Fruit fly (Drosophila melanogaster) whole organism, embryonic: ENCODE results near the gene CG44158.
A peak's percentile ranks its signal among the peaks of the same experiment; 100 is the strongest.

Experiments used
- Bgb ChIP-seq: fragments of 200-800 bp; sonication (Bioruptor generic); IDR thresholded peaks from 2 replicates; pipeline ENCODE4 v1.3.6; 2022; ENCODE audit warnings: missing biosample characterization, missing genetic modification characterization; ENCODE audit not compliant: partially characterized antibody
- CG10274 ChIP-seq: fragments of 200-800 bp; sonication (Bioruptor generic); optimal IDR thresholded peaks from 3 replicates; lab custom pipeline; 2017; ENCODE audit warnings: missing biosample characterization, mild to moderate bottlenecking, missing genetic modification characterization
- CG12744 ChIP-seq: fragments of 200-800 bp; sonication (Bioruptor generic); optimal IDR thresholded peaks from 2 replicates; lab custom pipeline; 2016; ENCODE audit warnings: missing biosample characterization, missing genetic modification characterization
- CG13123 ChIP-seq: fragments of 200-800 bp; sonication (Bioruptor generic); optimal IDR thresholded peaks from 2 replicates; lab custom pipeline; 2016; ENCODE audit warnings: missing biosample characterization, missing genetic modification characterization
- CG13894 ChIP-seq: fragments of 200-800 bp; sonication (Bioruptor generic); optimal IDR thresholded peaks from 3 replicates; lab custom pipeline; 2018; ENCODE audit warnings: missing biosample characterization, mild to moderate bottlenecking, missing genetic modification characterization, moderate library complexity
- CG15601 ChIP-seq: fragments of 200-800 bp; sonication (Bioruptor generic); optimal IDR thresholded peaks from 3 replicates; lab custom pipeline; 2019; ENCODE audit warnings: missing biosample characterization, mild to moderate bottlenecking, missing genetic modification characterization, moderate library complexity
- CG18599 ChIP-seq: fragments of 200-800 bp; sonication (Bioruptor generic); optimal IDR thresholded peaks from 3 replicates; lab custom pipeline; 2017; ENCODE audit warnings: missing biosample characterization, missing genetic modification characterization, mild to moderate bottlenecking, moderate library complexity, missing genetic modification reagents
- CG2678 ChIP-seq: fragments of 200-800 bp; sonication (Bioruptor generic); optimal IDR thresholded peaks from 3 replicates; lab custom pipeline; 2019; ENCODE audit warnings: missing biosample characterization, mild to moderate bottlenecking, missing genetic modification characterization, moderate library complexity
- CG2889 ChIP-seq: fragments of 200-800 bp; sonication (Bioruptor generic); IDR thresholded peaks from 3 replicates; pipeline ENCODE4 v1.3.6; 2022; ENCODE audit warnings: missing biosample characterization, missing genetic modification characterization
- CG32767 ChIP-seq: fragments of 200-800 bp; sonication (Bioruptor generic); IDR thresholded peaks from 2 replicates; pipeline ENCODE4 v1.3.6; 2022; ENCODE audit warnings: missing biosample characterization, missing genetic modification characterization
- CG34422 ChIP-seq: fragments of 200-800 bp; sonication (Bioruptor generic); IDR thresholded peaks from 3 replicates; pipeline ENCODE4 v1.3.6; 2022; ENCODE audit warnings: missing biosample characterization, missing genetic modification characterization
- CG4820 ChIP-seq: fragments of 200-800 bp; sonication (Bioruptor generic); optimal IDR thresholded peaks from 3 replicates; lab custom pipeline; 2016; ENCODE audit warnings: missing biosample characterization, missing genetic modification characterization
- CG9437 ChIP-seq: fragments of 200-800 bp; sonication (Bioruptor generic); optimal IDR thresholded peaks from 2 replicates; lab custom pipeline; 2018; ENCODE audit warnings: missing biosample characterization, mild to moderate bottlenecking, missing genetic modification characterization
- CG9876 ChIP-seq: fragments of 200-800 bp; sonication (Bioruptor generic); optimal IDR thresholded peaks from 2 replicates; lab custom pipeline; 2016; ENCODE audit warnings: missing biosample characterization, missing genetic modification characterization
- Deaf1 ChIP-seq: fragments of 200-800 bp; optimal IDR thresholded peaks from 3 replicates; lab custom pipeline; 2019; ENCODE audit warnings: missing biosample characterization, mild to moderate bottlenecking, missing genetic modification characterization, moderate library complexity
- Dek ChIP-seq: fragments of 200-800 bp; sonication (Bioruptor generic); optimal IDR thresholded peaks from 3 replicates; lab custom pipeline; 2019; ENCODE audit warnings: missing biosample characterization, mild to moderate bottlenecking, missing genetic modification characterization, moderate library complexity
- Dp ChIP-seq: fragments of 200-800 bp; sonication (Bioruptor generic); optimal IDR thresholded peaks from 2 replicates; lab custom pipeline; 2018; ENCODE audit warnings: missing biosample characterization, mild to moderate bottlenecking, missing genetic modification characterization, moderate library complexity
- Ets65A ChIP-seq: fragments of 200-800 bp; sonication (Bioruptor generic); peaks from one replicate; lab custom pipeline; 2016; ENCODE audit warnings: missing biosample characterization, missing genetic modification characterization
- GATAe ChIP-seq: fragments of 200-800 bp; sonication (Bioruptor generic); conservative IDR thresholded peaks from 2 replicates; pipeline ENCODE4 v1.3.6; 2022; ENCODE audit warnings: missing biosample characterization, missing genetic modification characterization
- Hey ChIP-seq: fragments of 200-800 bp; sonication (Bioruptor generic); optimal IDR thresholded peaks from 3 replicates; lab custom pipeline; 2018; ENCODE audit warnings: missing biosample characterization, mild to moderate bottlenecking, missing genetic modification characterization
- Max ChIP-seq: fragments of 200-800 bp; sonication (Bioruptor generic); optimal IDR thresholded peaks from 2 replicates; lab custom pipeline; 2016; ENCODE audit warnings: missing biosample characterization, mild to moderate bottlenecking, missing genetic modification characterization
- Med ChIP-seq: fragments of 200-800 bp; sonication (Bioruptor generic); peaks from one replicate; lab custom pipeline; 2016; ENCODE audit warnings: missing biosample characterization, missing genetic modification characterization, mild to moderate bottlenecking, inconsistent platforms, moderate library complexity
- Nf-YC ChIP-seq: fragments of 200-800 bp; optimal IDR thresholded peaks from 3 replicates; lab custom pipeline; 2019; ENCODE audit warnings: missing biosample characterization, mild to moderate bottlenecking, missing genetic modification characterization, moderate library complexity
- Pdp1 ChIP-seq, 2 experiments: fragments of 200-800 bp; sonication (Bioruptor generic); optimal IDR thresholded peaks; 3 replicates each; lab custom pipeline; 2016; ENCODE audit warnings: missing biosample characterization in 2 of 2, missing genetic modification characterization in 2 of 2, mild to moderate bottlenecking in 1 of 2, moderate library complexity in 1 of 2
- Side ChIP-seq: fragments of 200-800 bp; sonication (Bioruptor generic); optimal IDR thresholded peaks from 2 replicates; lab custom pipeline; 2016; ENCODE audit warnings: missing biosample characterization, missing genetic modification characterization
- abd-A ChIP-seq: fragments of 200-800 bp; sonication (Bioruptor generic); optimal IDR thresholded peaks from 3 replicates; lab custom pipeline; 2019; ENCODE audit warnings: missing biosample characterization, mild to moderate bottlenecking, missing genetic modification characterization, moderate library complexity
- caup ChIP-seq: fragments of 200-800 bp; sonication (Bioruptor generic); optimal IDR thresholded peaks from 3 replicates; lab custom pipeline; 2017; ENCODE audit warnings: missing biosample characterization, mild to moderate bottlenecking, missing genetic modification characterization, moderate library complexity; ENCODE audit not compliant: severe bottlenecking
- chinmo ChIP-seq: fragments of 200-800 bp; sonication (Bioruptor generic); IDR thresholded peaks from 4 replicates; pipeline ENCODE4 v1.3.6; 2022; ENCODE audit warnings: missing biosample characterization, missing genetic modification characterization; ENCODE audit not compliant: partially characterized antibody
- dan ChIP-seq: fragments of 200-800 bp; sonication (Bioruptor generic); IDR thresholded peaks from 2 replicates; pipeline ENCODE4 v1.3.6; 2022; ENCODE audit warnings: missing biosample characterization, missing genetic modification characterization
- dimm ChIP-seq: fragments of 200-800 bp; sonication (Bioruptor generic); IDR thresholded peaks from 2 replicates; pipeline ENCODE4 v1.3.6; 2022; ENCODE audit warnings: missing biosample characterization, missing genetic modification characterization
- ewg ChIP-seq: fragments of 200-800 bp; sonication (Bioruptor generic); optimal IDR thresholded peaks from 3 replicates; lab custom pipeline; 2017; ENCODE audit warnings: mild to moderate bottlenecking, missing biosample characterization, missing genetic modification reagents, missing genetic modification characterization
- ftz-f1 ChIP-seq: fragments of 200-800 bp; sonication (Bioruptor generic); optimal IDR thresholded peaks from 2 replicates; lab custom pipeline; 2016; ENCODE audit warnings: missing biosample characterization, missing genetic modification characterization
- h ChIP-seq: fragments of >200 bp; optimal IDR thresholded peaks from 2 replicates; lab custom pipeline; 2017
- nerfin-1 ChIP-seq: fragments of 200-800 bp; sonication (Bioruptor generic); optimal IDR thresholded peaks from 3 replicates; lab custom pipeline; 2019; ENCODE audit warnings: missing biosample characterization, mild to moderate bottlenecking, missing genetic modification characterization, moderate library complexity
- onecut ChIP-seq: fragments of 200-800 bp; sonication (Bioruptor generic); IDR thresholded peaks from 2 replicates; pipeline ENCODE4 v1.3.6; 2022; ENCODE audit warnings: missing biosample characterization, missing genetic modification characterization
- pzg ChIP-seq: fragments of 200-800 bp; sonication (Bioruptor generic); optimal IDR thresholded peaks from 3 replicates; lab custom pipeline; 2018; ENCODE audit warnings: missing biosample characterization, mild to moderate bottlenecking, missing genetic modification characterization, moderate library complexity
- scrt ChIP-seq: fragments of 200-800 bp; sonication (Bioruptor generic); optimal IDR thresholded peaks from 2 replicates; lab custom pipeline; 2018; ENCODE audit warnings: missing biosample characterization, mild to moderate bottlenecking, missing genetic modification characterization, moderate library complexity
- so ChIP-seq: fragments of 200-800 bp; sonication (Bioruptor generic); IDR thresholded peaks from 3 replicates; pipeline ENCODE4 v1.3.6; 2022; ENCODE audit warnings: missing biosample characterization, missing genetic modification characterization

Gene CG44158

DNA sequence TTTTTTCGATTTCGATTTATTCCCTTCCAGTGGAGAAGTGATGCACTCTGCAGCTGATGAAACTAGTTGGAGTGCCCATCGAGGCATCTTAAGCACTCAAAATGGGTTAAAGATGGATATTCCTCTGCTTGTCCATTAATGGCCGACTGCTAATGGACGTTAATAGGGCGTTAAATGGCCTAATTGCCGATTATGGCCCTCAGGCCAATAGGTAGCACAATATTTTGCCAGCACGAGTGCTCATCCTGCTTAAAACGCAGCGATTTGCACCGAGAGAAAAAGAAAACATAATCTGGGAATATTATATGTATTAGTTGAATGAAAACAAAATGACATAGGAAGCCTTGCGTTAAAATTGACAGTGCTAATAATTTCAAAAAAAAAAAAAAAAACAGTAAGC, at the start of gene CG44158:
TSS of gene CG44158 (plus strand) at position 301 of the 400 bp plus-strand sequence.
- TF ChIP-seq Ets65A (GFP tag; lab: Kevin White, UChicago) (peak; percentile 59), dimm (no peak)

DNA sequence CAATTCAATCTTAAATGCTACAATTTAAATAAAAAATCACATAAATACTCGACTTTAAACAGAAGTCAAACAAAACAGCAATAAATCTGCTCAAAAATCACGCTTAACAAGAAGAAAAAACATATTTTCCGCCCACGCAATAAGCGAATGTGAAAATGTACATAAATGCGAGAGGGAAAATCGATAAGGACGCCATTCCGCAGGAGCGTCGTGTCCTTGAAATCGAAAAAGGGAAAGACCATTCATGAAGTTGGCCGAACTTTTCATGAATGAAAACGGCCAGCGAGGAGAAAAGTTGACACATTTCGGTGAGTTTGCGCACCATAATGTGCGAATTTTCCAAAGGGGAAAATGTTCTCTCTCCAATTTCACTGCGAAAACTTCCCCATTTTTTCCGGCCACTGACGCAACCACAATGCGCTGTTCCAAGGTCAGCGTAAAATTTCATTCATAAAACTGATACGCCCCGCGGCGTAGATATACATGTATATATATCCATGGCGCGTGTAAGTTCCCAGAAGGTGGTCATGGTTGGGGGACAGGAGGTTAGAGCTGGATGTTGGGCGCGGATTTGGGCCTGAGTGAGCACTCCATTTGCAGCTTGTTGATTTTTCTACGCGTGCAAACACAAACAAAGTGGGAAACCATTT, 48.3 kb upstream of the CG44158 start:
- TF ChIP-seq CG2678 (tag; lab: Kevin White, UChicago) (no peak), nerfin-1 (tag; lab: Kevin White, UChicago) (peak; percentile 28), CG32767 (GFP tag; lab: Robert Waterston, UW) (0 out of 2 replicates have a peak, but pooled peaks have one; percentile 42), CG34422 (peak; percentile 40; the same call in 1 of the 3 replicates), CG9437 (no peak), Max (no peak), Med (GFP tag; lab: Kevin White, UChicago) (peak; percentile 62), CG13123 (GFP tag; lab: Kevin White, UChicago) (no peak), so (GFP tag; lab: Robert Waterston, UW) (no peak), Ets65A (GFP tag; lab: Kevin White, UChicago) (peak; percentile 86), Dp (GFP tag; lab: Kevin White, UChicago) (no peak), CG15601 (tag; lab: Kevin White, UChicago) (no peak), CG12744 (GFP tag; lab: Kevin White, UChicago) (no peak), abd-A (tag; lab: Kevin White, UChicago) (peak; percentile 15), Hey (tag; lab: Kevin White, UChicago) (peak; percentile 53), CG18599 (GFP tag; lab: Kevin White, UChicago) (peak; percentile 42), Side (no peak), h (lab: Kevin White, UChicago) (no peak), CG2889 (GFP tag; lab: Robert Waterston, UW) (no peak), GATAe (GFP tag; lab: Robert Waterston, UW) (no peak), Nf-YC (tag; lab: Kevin White, UChicago) (peak; percentile 8), CG9876 (GFP tag; lab: Kevin White, UChicago) (no peak), Deaf1 (tag; lab: Kevin White, UChicago) (peak; percentile 45), onecut (GFP tag; lab: Robert Waterston, UW) (peak; percentile 97), Pdp1 (GFP tag; optimal IDR thresholded peaks at IDR 0.05; lab: Kevin White, UChicago) (peak in 1 of 2 experiments; percentile 37), pzg (GFP tag; lab: Kevin White, UChicago) (no peak), ftz-f1 (GFP tag; lab: Kevin White, UChicago) (peak; percentile 68), Bgb (0 out of 2 replicates have a peak, but pooled peaks have one; percentile 19), chinmo (GFP tag; lab: Robert Waterston, UW) (0 out of 4 replicates have a peak, but pooled peaks have one; percentile 16), ewg (GFP tag; lab: Kevin White, UChicago) (peak; percentile 94), Dek (tag; lab: Kevin White, UChicago) (no peak), caup (GFP tag; lab: Kevin White, UChicago) (no peak), scrt (GFP tag; lab: Kevin White, UChicago) (peak; percentile 83), CG13894 (tag; lab: Kevin White, UChicago) (peak; percentile 55), dan (no peak), CG10274 (GFP tag; lab: Kevin White, UChicago) (no peak), CG4820 (GFP tag; lab: Kevin White, UChicago) (no peak)
